Worm (Caenorhabditis elegans) whole organism, midembryonic: ENCODE measurements around the gene ZK512.4.

Experiments
- flt-1 ChIP-seq: fragments of 200-800 bp; sonication (Bioruptor generic); IDR thresholded peaks from 2 replicates; pipeline ENCODE4 v1.3.6; 2022; ENCODE audit warnings: missing genetic modification characterization, missing compliant biosample characterization
- med-1 ChIP-seq: sonication (generic microtip); optimal IDR thresholded peaks from 2 replicates; lab custom pipeline; 2017; ENCODE audit warnings: missing genetic modification characterization, mild to moderate bottlenecking, missing compliant biosample characterization, antibody characterized with exemption, missing genetic modification reagents; ENCODE audit not compliant: insufficient read depth
- ztf-23 ChIP-seq: fragments of 200-800 bp; sonication (Bioruptor generic); IDR thresholded peaks from 2 replicates; pipeline ENCODE4 v1.3.6; 2022; ENCODE audit warnings: missing genetic modification reagents, missing genetic modification characterization, missing compliant biosample characterization

DNA sequence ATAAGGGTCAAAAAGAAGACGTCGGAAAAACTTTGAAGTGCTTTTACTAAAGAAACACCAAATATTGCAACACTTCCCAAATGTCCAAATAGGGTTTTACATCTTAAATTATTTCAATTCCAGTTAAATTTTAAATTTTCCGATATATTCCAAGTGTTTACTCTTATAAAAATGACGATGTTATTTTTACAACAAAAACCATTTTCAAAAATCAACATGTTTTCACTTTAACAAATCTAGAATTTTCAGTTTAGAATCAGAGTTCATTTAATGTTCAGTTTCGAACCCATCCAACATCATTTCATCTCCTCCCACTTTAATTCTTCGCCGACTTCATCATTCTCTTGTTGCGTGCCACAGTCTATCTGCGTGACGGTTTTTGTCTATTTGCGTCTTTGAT lies 41.5 kb upstream of the ZK512.4 start, which contains the start of gene dos-1:
- TF ChIP-seq ztf-23 (GFP tag; lab: Robert Waterston, UW) (no peak), flt-1 (GFP tag; lab: Robert Waterston, UW) (no peak), med-1 (GFP tag; lab: Kevin White, UChicago) (no peak)
